Worm (Caenorhabditis elegans) whole organism, young adult: Measurements from ENCODE around the gene clec-178.

Experiments
- B0336.3 ChIP-seq: fragments of 200-800 bp; sonication (Bioruptor generic); IDR thresholded peaks from 2 replicates; pipeline ENCODE4 v1.3.6; 2022; ENCODE audit warnings: missing genetic modification characterization, missing compliant biosample characterization
- F37B4.10 ChIP-seq: fragments of 200-800 bp; sonication (Bioruptor generic); IDR thresholded peaks from 2 replicates; pipeline ENCODE4 v1.3.6; 2022; ENCODE audit warnings: missing genetic modification characterization, missing compliant biosample characterization
- K12H6.12 ChIP-seq: fragments of 200-800 bp; sonication (Bioruptor generic); optimal IDR thresholded peaks from 2 replicates; lab custom pipeline; 2018; ENCODE audit warnings: mild to moderate bottlenecking, missing genetic modification characterization, missing compliant biosample characterization
- T26A5.8 ChIP-seq: sonication (generic microtip); optimal IDR thresholded peaks from 2 replicates; lab custom pipeline; 2016; ENCODE audit warnings: missing genetic modification characterization, missing compliant biosample characterization
- Y53F4B.3 ChIP-seq: fragments of 200-800 bp; sonication (Bioruptor generic); IDR thresholded peaks from 2 replicates; pipeline ENCODE4 v1.3.6; 2022; ENCODE audit warnings: missing genetic modification reagents, missing genetic modification characterization, missing compliant biosample characterization
- Y53G8AR.9 ChIP-seq: fragments of 200-800 bp; sonication (Bioruptor generic); conservative IDR thresholded peaks from 2 replicates; pipeline ENCODE4 v1.3.6; 2022; ENCODE audit warnings: missing genetic modification reagents, missing genetic modification characterization, missing compliant biosample characterization
- Y56A3A.18 ChIP-seq: fragments of 200-800 bp; sonication (Bioruptor generic); IDR thresholded peaks from 2 replicates; pipeline ENCODE4 v1.3.6; 2022; ENCODE audit warnings: missing genetic modification reagents, missing genetic modification characterization, missing compliant biosample characterization
- Y95B8A.8 ChIP-seq: fragments of 200-800 bp; sonication (Bioruptor generic); IDR thresholded peaks from 2 replicates; pipeline ENCODE4 v1.3.6; 2022; ENCODE audit warnings: missing genetic modification reagents, missing genetic modification characterization, missing compliant biosample characterization
- ama-1 ChIP-seq, 3 experiments: fragments of 150-350 bp in 1 of 3; sonication (generic microtip) in 2 of 3; optimal IDR thresholded peaks; 2 replicates each; lab custom pipeline; 2014 to 2018; ENCODE audit warnings: missing biosample characterization in 2 of 3, missing genetic modification characterization in 2 of 3, missing genetic modification reagents in 2 of 3
- aptf-2 ChIP-seq: fragments of 200-800 bp; sonication (Bioruptor generic); conservative IDR thresholded peaks from 2 replicates; pipeline ENCODE4 v1.3.6; 2022; ENCODE audit warnings: missing genetic modification reagents, missing genetic modification characterization, missing compliant biosample characterization
- atf-7 ChIP-seq: sonication (generic microtip); optimal IDR thresholded peaks from 2 replicates; lab custom pipeline; 2017; ENCODE audit warnings: mild to moderate bottlenecking, missing genetic modification characterization, missing compliant biosample characterization
- attf-3 ChIP-seq: fragments of 200-800 bp; sonication (Bioruptor generic); conservative IDR thresholded peaks from 2 replicates; pipeline ENCODE4 v1.3.6; 2022; ENCODE audit warnings: missing genetic modification reagents, missing genetic modification characterization, missing compliant biosample characterization
- attf-5 ChIP-seq: fragments of 200-800 bp; sonication (Bioruptor generic); optimal IDR thresholded peaks from 2 replicates; lab custom pipeline; 2018; ENCODE audit warnings: mild to moderate bottlenecking, missing genetic modification characterization, missing compliant biosample characterization
- bed-1 ChIP-seq: fragments of 200-800 bp; sonication (Bioruptor generic); IDR thresholded peaks from 2 replicates; pipeline ENCODE4 v1.3.6; 2022; ENCODE audit warnings: missing genetic modification reagents, missing genetic modification characterization, missing compliant biosample characterization
- ccch-3 ChIP-seq: fragments of 200-800 bp; sonication (Bioruptor generic); optimal IDR thresholded peaks from 2 replicates; lab custom pipeline; 2018; ENCODE audit warnings: mild to moderate bottlenecking, missing genetic modification characterization, missing compliant biosample characterization
- cebp-1 ChIP-seq, 2 experiments: fragments of 200-800 bp in 1 of 2; sonication (Bioruptor generic) in 1 of 2; sonication (generic microtip) in 1 of 2; IDR thresholded peaks in 1 of 2; optimal IDR thresholded peaks in 1 of 2; 2 replicates each; pipeline versions ENCODE4 v1.3.6 to Lab custom; 2017 to 2022; ENCODE audit warnings: missing compliant biosample characterization in 2 of 2, missing genetic modification characterization in 2 of 2, mild to moderate bottlenecking in 1 of 2, missing genetic modification reagents in 1 of 2, moderate library complexity in 1 of 2
- ceh-27 ChIP-seq: fragments of 200-800 bp; sonication (Bioruptor generic); optimal IDR thresholded peaks from 2 replicates; lab custom pipeline; 2018; ENCODE audit warnings: mild to moderate bottlenecking, missing genetic modification characterization, moderate library complexity, missing compliant biosample characterization
- ceh-40 ChIP-seq: fragments of 200-800 bp; sonication (Bioruptor generic); IDR thresholded peaks from 2 replicates; pipeline ENCODE4 v1.3.6; 2022; ENCODE audit warnings: missing genetic modification characterization, missing compliant biosample characterization
- chd-7 ChIP-seq: sonication (generic microtip); optimal IDR thresholded peaks from 2 replicates; lab custom pipeline; 2016; ENCODE audit warnings: mild to moderate bottlenecking, missing genetic modification characterization, moderate library complexity, missing compliant biosample characterization
- dox-1 ChIP-seq: fragments of 200-800 bp; sonication (Bioruptor generic); IDR thresholded peaks from 2 replicates; pipeline ENCODE4 v1.3.6; 2022; ENCODE audit warnings: missing genetic modification reagents, missing genetic modification characterization, missing compliant biosample characterization
- ekl-4 ChIP-seq: fragments of 200-800 bp; sonication (Bioruptor generic); IDR thresholded peaks from 2 replicates; pipeline ENCODE4 v1.3.6; 2022; ENCODE audit warnings: missing genetic modification reagents, missing genetic modification characterization, missing compliant biosample characterization
- fkh-3 ChIP-seq: sonication (generic microtip); optimal IDR thresholded peaks from 2 replicates; lab custom pipeline; 2016; ENCODE audit warnings: mild to moderate bottlenecking, missing genetic modification characterization, missing compliant biosample characterization
- hmg-1.2 ChIP-seq: fragments of 200-800 bp; sonication (Bioruptor generic); IDR thresholded peaks from 2 replicates; pipeline ENCODE4 v1.3.6; 2022; ENCODE audit warnings: missing genetic modification reagents, missing genetic modification characterization, missing compliant biosample characterization
- let-526 ChIP-seq: fragments of 200-800 bp; sonication (Bioruptor generic); IDR thresholded peaks from 2 replicates; pipeline ENCODE4 v1.3.6; 2022; ENCODE audit warnings: missing genetic modification reagents, missing genetic modification characterization, missing compliant biosample characterization
- lin-26 ChIP-seq: fragments of 200-800 bp; sonication (Bioruptor generic); IDR thresholded peaks from 2 replicates; pipeline ENCODE4 v1.3.6; 2022; ENCODE audit warnings: missing genetic modification reagents, missing genetic modification characterization, missing compliant biosample characterization
- lin-40 ChIP-seq: sonication (generic microtip); optimal IDR thresholded peaks from 2 replicates; lab custom pipeline; 2016; ENCODE audit warnings: missing genetic modification characterization, mild to moderate bottlenecking, missing compliant biosample characterization, missing genotype, missing genetic modification reagents
- lir-1 ChIP-seq: fragments of 200-800 bp; sonication (Bioruptor generic); conservative IDR thresholded peaks from 2 replicates; pipeline ENCODE4 v1.3.6; 2022; ENCODE audit warnings: missing genetic modification reagents, missing genetic modification characterization, missing compliant biosample characterization
- madf-8 ChIP-seq: fragments of 200-800 bp; sonication (Bioruptor generic); conservative IDR thresholded peaks from 2 replicates; pipeline ENCODE4 v1.3.6; 2022; ENCODE audit warnings: missing genetic modification reagents, missing genetic modification characterization, missing compliant biosample characterization
- mxl-1 ChIP-seq: sonication (generic microtip); optimal IDR thresholded peaks from 2 replicates; lab custom pipeline; 2016; ENCODE audit warnings: missing genetic modification characterization, missing compliant biosample characterization
- nhr-179 ChIP-seq: sonication (generic microtip); optimal IDR thresholded peaks from 2 replicates; lab custom pipeline; 2016; ENCODE audit warnings: mild to moderate bottlenecking, missing genetic modification characterization, missing compliant biosample characterization
- nhr-80 ChIP-seq: sonication (generic microtip); optimal IDR thresholded peaks from 2 replicates; lab custom pipeline; 2016; ENCODE audit warnings: missing genetic modification characterization, missing compliant biosample characterization
- pbrm-1 ChIP-seq: fragments of 200-800 bp; sonication (Bioruptor generic); IDR thresholded peaks from 2 replicates; pipeline ENCODE4 v1.3.6; 2022; ENCODE audit warnings: missing genetic modification reagents, missing genetic modification characterization, missing compliant biosample characterization
- pha-4 ChIP-seq: fragments of 150-350 bp; sonication (generic microtip); optimal IDR thresholded peaks from 2 replicates; lab custom pipeline; 2014; ENCODE audit warnings: missing biosample characterization, missing genetic modification reagents, missing genetic modification characterization
- sdz-38 ChIP-seq: sonication (generic microtip); optimal IDR thresholded peaks from 2 replicates; lab custom pipeline; 2016; ENCODE audit warnings: missing genotype, missing genetic modification characterization, missing compliant biosample characterization
- snpc-4 ChIP-seq, 5 experiments: fragments of 150-350 bp in 1 of 5; sonication (generic microtip) in 4 of 5; optimal IDR thresholded peaks; 2 replicates each; lab custom pipeline; 2014 to 2018; ENCODE audit warnings: missing genetic modification characterization in 5 of 5, missing biosample characterization in 3 of 5, antibody characterized with exemption in 2 of 5, mild to moderate bottlenecking in 2 of 5, missing compliant biosample characterization in 2 of 5, missing genotype in 2 of 5, moderate library complexity in 2 of 5, missing genetic modification reagents in 1 of 5
- somi-1 ChIP-seq: fragments of 200-800 bp; sonication (Bioruptor generic); optimal IDR thresholded peaks from 2 replicates; lab custom pipeline; 2018; ENCODE audit warnings: mild to moderate bottlenecking, missing genetic modification characterization, missing compliant biosample characterization
- tbp1 ChIP-seq: fragments of 200-800 bp; sonication (Bioruptor generic); optimal IDR thresholded peaks from 2 replicates; lab custom pipeline; 2018; ENCODE audit warnings: mild to moderate bottlenecking, missing genetic modification characterization, missing compliant biosample characterization
- unc-130 ChIP-seq: sonication (generic microtip); optimal IDR thresholded peaks from 2 replicates; lab custom pipeline; 2016; ENCODE audit warnings: missing genetic modification reagents, missing genetic modification characterization, missing compliant biosample characterization
- xnd-1 ChIP-seq: sonication (generic microtip); optimal IDR thresholded peaks from 2 replicates; lab custom pipeline; 2016; ENCODE audit warnings: missing genotype, missing genetic modification reagents, missing genetic modification characterization, missing compliant biosample characterization
- zfh-2 ChIP-seq: fragments of 200-800 bp; sonication (Bioruptor generic); conservative IDR thresholded peaks from 2 replicates; pipeline ENCODE4 v1.3.6; 2022; ENCODE audit warnings: missing genetic modification reagents, missing genetic modification characterization, missing compliant biosample characterization

clec-178 gene

ce11 chrIV:5653649-5654048, at the start of gene clec-178:
Gene clec-178 (plus strand): TSS chrIV:5653949.
- peak; percentile 42; the same call in 1 of the 2 replicates for TF ChIP-seq Y56A3A.18 (GFP tag; lab: Robert Waterston, UW)
- no peak for TF ChIP-seq xnd-1 (tag; lab: Kevin White, UChicago)
- TF ChIP-seq, all 124 proteins: peak for 1

- TF ChIP-seq ceh-40 (GFP tag; lab: Robert Waterston, UW) (no peak), Y53G8AR.9 (GFP tag; lab: Robert Waterston, UW) (no peak), nhr-80 (tag; lab: Kevin White, UChicago) (peak; percentile 15), let-526 (GFP tag; lab: Robert Waterston, UW) (no peak), Y53F4B.3 (GFP tag; lab: Robert Waterston, UW) (no peak), pha-4 (tag; lab: Kevin White, UChicago) (peak; percentile 46), K12H6.12 (tag; lab: Kevin White, UChicago) (peak; percentile 62), Y95B8A.8 (GFP tag; lab: Robert Waterston, UW) (no peak), aptf-2 (GFP tag; lab: Robert Waterston, UW) (no peak), snpc-4 (GFP tag; optimal IDR thresholded peaks at IDR 0.05; lab: Kevin White, UChicago) (no peak), snpc-4 (tag; optimal IDR thresholded peaks at IDR 0.05; lab: Kevin White, UChicago) (peak in 2 of 4 experiments; percentile 11 to 45), unc-130 (no peak), atf-7 (tag; lab: Kevin White, UChicago) (no peak), bed-1 (GFP tag; lab: Robert Waterston, UW) (no peak), fkh-3 (tag; lab: Kevin White, UChicago) (no peak), ama-1 (optimal IDR thresholded peaks at IDR 0.05; lab: Kevin White, UChicago) (peak; percentile 44), ama-1 (GFP tag; optimal IDR thresholded peaks at IDR 0.05; lab: Kevin White, UChicago) (no peak), somi-1 (peak; percentile 44), B0336.3 (GFP tag; lab: Robert Waterston, UW) (peak; percentile 28; the same call in 1 of the 2 replicates), cebp-1 (GFP tag; IDR thresholded peaks at IDR 0.05; lab: Robert Waterston, UW) (no peak), cebp-1 (tag; optimal IDR thresholded peaks at IDR 0.05; lab: Kevin White, UChicago) (peak; percentile 62), sdz-38 (tag; lab: Kevin White, UChicago) (no peak), nhr-179 (no peak), tbp1 (GFP tag; lab: Kevin White, UChicago) (peak; percentile 4), lin-40 (peak; percentile 40), hmg-1.2 (GFP tag; lab: Robert Waterston, UW) (peak; percentile 10; the same call in 1 of the 2 replicates), F37B4.10 (GFP tag; lab: Robert Waterston, UW) (no peak), attf-5 (GFP tag; lab: Kevin White, UChicago) (peak; percentile 55), lin-26 (GFP tag; lab: Robert Waterston, UW) (0 out of 2 replicates have a peak, but pooled peaks have one; percentile 23), pbrm-1 (GFP tag; lab: Robert Waterston, UW) (peak; percentile 22; the same call in 1 of the 2 replicates), attf-3 (no peak), dox-1 (GFP tag; lab: Robert Waterston, UW) (peak; percentile 25; the same call in 1 of the 2 replicates), chd-7 (peak; percentile 30)
These were observed 49.3 kb upstream of the clec-178 start for ce11 chrIV:5604465-5604864.

ce11 chrIV:5605225-5605624, 48.5 kb upstream of the clec-178 start:
- TF ChIP-seq ccch-3 (GFP tag; lab: Kevin White, UChicago) (no peak), zfh-2 (GFP tag; lab: Robert Waterston, UW) (no peak), lir-1 (GFP tag; lab: Robert Waterston, UW) (0 out of 2 replicates have a peak, but pooled peaks have one; percentile 33), T26A5.8 (tag; lab: Kevin White, UChicago) (no peak), madf-8 (GFP tag; lab: Robert Waterston, UW) (no peak), ekl-4 (GFP tag; lab: Robert Waterston, UW) (peak; percentile 43; the same call in 1 of the 2 replicates), ceh-27 (no peak), mxl-1 (tag; lab: Kevin White, UChicago) (no peak)
- TF ChIP-seq, all 124 proteins: peak for 2
